Fruit fly (Drosophila melanogaster): ENCODE data around the gene CG3402.

CG3402 gene

dm6 chr3L:615425-616046, 37.1 kb downstream of the CG3402 start (continued):
- TF ChIP-seq CG42726 (GFP tag; IDR thresholded peaks at IDR 0.05; ENCODE audit: partially characterized antibody) = no peak
- no peak for TF ChIP-seq Dll (GFP tag; IDR thresholded peaks at IDR 0.05; ENCODE audit: partially characterized antibody)
- peak; percentile 32 for TF ChIP-seq Fer2 (tag; optimal IDR thresholded peaks at IDR 0.05)
- peak; percentile 57 for TF ChIP-seq dm (GFP tag; optimal IDR thresholded peaks at IDR 0.05)
- TF ChIP-seq CG7963 (GFP tag; IDR thresholded peaks at IDR 0.05; ENCODE audit: partially characterized antibody) = no peak
- no peak for TF ChIP-seq CG17912 (GFP tag; optimal IDR thresholded peaks at IDR 0.05)
- TF ChIP-seq CG17385 (GFP tag; optimal IDR thresholded peaks at IDR 0.05) = peak; percentile 76
- no peak for TF ChIP-seq kni (GFP tag; optimal IDR thresholded peaks at IDR 0.05)
- peak; percentile 84 for TF ChIP-seq E2f1 (GFP tag; IDR thresholded peaks at IDR 0.05)
- TF ChIP-seq CG9727 (GFP tag; optimal IDR thresholded peaks at IDR 0.05) = peak; percentile 77
- TF ChIP-seq bbx (GFP tag; IDR thresholded peaks at IDR 0.05; ENCODE audit: partially characterized antibody) = no peak
- peak; percentile 86 for TF ChIP-seq CG4424 (GFP tag; optimal IDR thresholded peaks at IDR 0.05)
- peak; percentile 46 for TF ChIP-seq CG18011 (GFP tag; optimal IDR thresholded peaks at IDR 0.05)
- peak; percentile 69 for TF ChIP-seq crc (GFP tag; optimal IDR thresholded peaks at IDR 0.05)
- TF ChIP-seq B-H2 (GFP tag; optimal IDR thresholded peaks at IDR 0.05) = peak; percentile 10
- TF ChIP-seq NfI (GFP tag; optimal IDR thresholded peaks at IDR 0.05) = peak; percentile 72
- no peak for TF ChIP-seq Bgb (GFP tag; IDR thresholded peaks at IDR 0.05; ENCODE audit: partially characterized antibody)
- TF ChIP-seq fd64A (GFP tag; optimal IDR thresholded peaks at IDR 0.05) = peak; percentile 81
- TF ChIP-seq CG17186 (GFP tag; optimal IDR thresholded peaks at IDR 0.05) = peak; percentile 53
- peak; percentile 73 for TF ChIP-seq aop (GFP tag; IDR thresholded peaks at IDR 0.05)
- TF ChIP-seq slbo (GFP tag; IDR thresholded peaks at IDR 0.05) = peak; percentile 81
- peak; percentile 83 for TF ChIP-seq tin (GFP tag; optimal IDR thresholded peaks at IDR 0.05)
- TF ChIP-seq Jarid2 (GFP tag; optimal IDR thresholded peaks at IDR 0.05) = peak; percentile 73
- TF ChIP-seq CG2875 (GFP tag; optimal IDR thresholded peaks at IDR 0.05) = peak; percentile 66
- TF ChIP-seq Dp (GFP tag; optimal IDR thresholded peaks at IDR 0.05) = no peak
- TF ChIP-seq Trl (optimal IDR thresholded peaks at IDR 0.05) = no peak
- TF ChIP-seq Trl (GFP tag; optimal IDR thresholded peaks at IDR 0.05) = peak; percentile 82
- TF ChIP-seq gcm (GFP tag; optimal IDR thresholded peaks at IDR 0.05) = peak; percentile 89
- TF ChIP-seq unpg (GFP tag; optimal IDR thresholded peaks at IDR 0.05) = peak; percentile 93
- TF ChIP-seq Dfd (GFP tag; optimal IDR thresholded peaks at IDR 0.05) = no peak
- peak; percentile 88 for TF ChIP-seq CG13424 (tag; optimal IDR thresholded peaks at IDR 0.05)
- peak; percentile 68 for TF ChIP-seq sima (GFP tag; optimal IDR thresholded peaks at IDR 0.05)
- TF ChIP-seq Atf3 (GFP tag; optimal IDR thresholded peaks at IDR 0.05) = peak; percentile 68
- TF ChIP-seq fu2 (GFP tag; optimal IDR thresholded peaks at IDR 0.05) = peak; percentile 56
- TF ChIP-seq corto (GFP tag; optimal IDR thresholded peaks at IDR 0.05) = no peak
- TF ChIP-seq D (optimal IDR thresholded peaks at IDR 0.05) = no peak
- TF ChIP-seq D (GFP tag; optimal IDR thresholded peaks at IDR 0.05) = peak; percentile 82
- peak; percentile 75 for TF ChIP-seq GATAe (GFP tag; conservative IDR thresholded peaks at IDR 0.05)
- TF ChIP-seq ara (GFP tag; IDR thresholded peaks at IDR 0.05) = peak; percentile 80
- peak; percentile 51; the same call in 1 of the 2 replicates for TF ChIP-seq gt (GFP tag; IDR thresholded peaks at IDR 0.05)
- peak; percentile 69 for TF ChIP-seq CG14667 (GFP tag; IDR thresholded peaks at IDR 0.05)
- TF ChIP-seq danr (GFP tag; IDR thresholded peaks at IDR 0.05) = peak; percentile 48; the same call in 1 of the 2 replicates
- peak; percentile 85 for TF ChIP-seq CG18599 (GFP tag; optimal IDR thresholded peaks at IDR 0.05)
- TF ChIP-seq CG10321 (GFP tag; IDR thresholded peaks at IDR 0.05) = peak; percentile 34; the same call in 1 of the 2 replicates
- TF ChIP-seq MTF-1 (GFP tag; optimal IDR thresholded peaks at IDR 0.05; ENCODE audit: borderline replicate concordance) = peak; percentile 50
- TF ChIP-seq sob (GFP tag; IDR thresholded peaks at IDR 0.05) = peak; percentile 74
- peak; percentile 43 for TF ChIP-seq Gsc (GFP tag; IDR thresholded peaks at IDR 0.05)
- peak; percentile 40 to 95 for TF ChIP-seq Hr51 (GFP tag; optimal IDR thresholded peaks at IDR 0.05)
- TF ChIP-seq cwo (GFP tag; optimal IDR thresholded peaks at IDR 0.05) = peak; percentile 73

Measured in whole organism, embryonic.